Worm (Caenorhabditis elegans): ENCODE measurements around the gene lgc-33.

DNA sequence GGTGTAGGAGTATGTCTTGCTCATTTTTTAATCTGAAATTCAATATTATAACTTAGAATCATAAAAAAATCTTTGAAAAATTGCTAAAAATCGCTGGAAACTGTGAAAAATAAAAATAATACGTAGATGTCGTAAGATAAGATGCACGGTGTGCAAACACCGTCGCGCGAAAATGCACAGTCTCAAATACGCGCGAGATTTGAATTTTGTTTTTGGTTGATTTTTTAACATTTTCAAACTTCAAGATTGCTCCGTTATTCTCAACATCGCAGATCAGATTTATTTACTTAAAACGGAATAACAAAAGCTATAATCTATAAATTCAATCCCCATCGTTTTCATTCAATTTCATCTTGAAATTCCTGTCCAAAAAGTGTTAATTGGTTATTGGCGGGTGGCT lies 3.2 kb upstream of the lgc-33 start, which contains the start of gene Y55F3BR.6:
- no peak for TF ChIP-seq hmg-4 (GFP tag; optimal IDR thresholded peaks at IDR 0.05)
- TF ChIP-seq B0310.2 (tag; optimal IDR thresholded peaks at IDR 0.05): no peak
- no peak for TF ChIP-seq tbx-11 (GFP tag; IDR thresholded peaks at IDR 0.05)
- TF ChIP-seq ceh-36 (tag; optimal IDR thresholded peaks at IDR 0.05): no peak
- no peak for TF ChIP-seq sea-1 (GFP tag; conservative IDR thresholded peaks at IDR 0.05)
- TF ChIP-seq ama-1 (optimal IDR thresholded peaks at IDR 0.05): no peak
- TF ChIP-seq hnd-1 (tag; optimal IDR thresholded peaks at IDR 0.05): no peak
- TF ChIP-seq aly-1 (tag; optimal IDR thresholded peaks at IDR 0.05): no peak
